Worm (Caenorhabditis elegans) whole organism, early embryonic: ENCODE data around the gene F37A4.2.

Experiments
- F13C5.2 ChIP-seq: sonication (generic microtip); optimal IDR thresholded peaks from 2 replicates; lab custom pipeline; 2017; ENCODE audit warnings: mild to moderate bottlenecking, missing genetic modification characterization, inconsistent platforms, missing compliant biosample characterization
- ama-1 ChIP-seq: fragments of 150-350 bp; optimal IDR thresholded peaks from 2 replicates; lab custom pipeline; 2014
- ceh-13 ChIP-seq: fragments of 200-800 bp; sonication (Bioruptor generic); optimal IDR thresholded peaks from 2 replicates; lab custom pipeline; 2018; ENCODE audit warnings: mild to moderate bottlenecking, missing genetic modification characterization, missing compliant biosample characterization
- hmbx-1 ChIP-seq: sonication (generic microtip); optimal IDR thresholded peaks from 2 replicates; lab custom pipeline; 2016; ENCODE audit warnings: mild to moderate bottlenecking, missing genetic modification characterization, missing compliant biosample characterization
- hmg-4 ChIP-seq: fragments of 200-800 bp; sonication (Bioruptor generic); optimal IDR thresholded peaks from 2 replicates; lab custom pipeline; 2018; ENCODE audit warnings: mild to moderate bottlenecking, missing genetic modification characterization, missing compliant biosample characterization
- scrt-1 ChIP-seq: fragments of 200-800 bp; sonication (Bioruptor generic); IDR thresholded peaks from 2 replicates; pipeline ENCODE4 v1.3.6; 2022; ENCODE audit warnings: missing genetic modification characterization, missing compliant biosample characterization
- sea-1 ChIP-seq: fragments of 200-800 bp; sonication (Bioruptor generic); conservative IDR thresholded peaks from 2 replicates; pipeline ENCODE4 v1.3.6; 2022; ENCODE audit warnings: missing genetic modification characterization, missing compliant biosample characterization

- TF ChIP-seq F13C5.2: no peak
- TF ChIP-seq ama-1 (lab: Kevin White, UChicago): no peak
- TF ChIP-seq hmg-4: no peak
- no peak for TF ChIP-seq scrt-1
- no peak for TF ChIP-seq hmbx-1 (tag; lab: Kevin White, UChicago)
- no peak for TF ChIP-seq sea-1 (GFP tag; lab: Robert Waterston, UW)
- TF ChIP-seq ceh-13 (GFP tag; lab: Kevin White, UChicago): no peak
Measured at ce11 chrIII:6693285-6693684, 29.0 kb upstream of the F37A4.2 start.
